Worm (Caenorhabditis elegans) whole organism, late embryonic: ENCODE results near the gene let-716.

Experiments used
- C08G9.2 ChIP-seq: sonication (generic microtip); optimal IDR thresholded peaks from 2 replicates; lab custom pipeline; 2016; ENCODE audit warnings: mild to moderate bottlenecking, missing genetic modification characterization, moderate library complexity, missing compliant biosample characterization
- C38D4.7 ChIP-seq: fragments of 200-800 bp; sonication (Bioruptor generic); optimal IDR thresholded peaks from 2 replicates; lab custom pipeline; 2018; ENCODE audit warnings: mild to moderate bottlenecking, missing genetic modification characterization, moderate library complexity, missing compliant biosample characterization
- K02D7.2 ChIP-seq: sonication (generic microtip); optimal IDR thresholded peaks from 2 replicates; lab custom pipeline; 2017; ENCODE audit warnings: mild to moderate bottlenecking, missing genetic modification characterization, missing compliant biosample characterization
- T23F11.4 ChIP-seq: fragments of 200-800 bp; sonication (Bioruptor generic); optimal IDR thresholded peaks from 2 replicates; lab custom pipeline; 2018; ENCODE audit warnings: mild to moderate bottlenecking, missing genetic modification characterization, missing compliant biosample characterization
- Y22D7AL.16 ChIP-seq: sonication (generic microtip); optimal IDR thresholded peaks from 2 replicates; lab custom pipeline; 2016; ENCODE audit warnings: missing genetic modification characterization, missing compliant biosample characterization
- ama-1 ChIP-seq: fragments of 150-350 bp; optimal IDR thresholded peaks from 2 replicates; lab custom pipeline; 2014
- ceh-14 ChIP-seq: sonication (generic microtip); optimal IDR thresholded peaks from 2 replicates; lab custom pipeline; 2016; ENCODE audit warnings: missing genotype, missing genetic modification characterization, missing compliant biosample characterization
- ceh-2 ChIP-seq: sonication (generic microtip); optimal IDR thresholded peaks from 2 replicates; lab custom pipeline; 2016; ENCODE audit warnings: missing genotype, missing genetic modification characterization, missing compliant biosample characterization
- ceh-30 ChIP-seq: fragments of 150-350 bp; optimal IDR thresholded peaks from 2 replicates; lab custom pipeline; 2014; ENCODE audit warnings: missing biosample characterization, missing genetic modification characterization
- ceh-31 ChIP-seq: sonication (generic microtip); optimal IDR thresholded peaks from 2 replicates; lab custom pipeline; 2016; ENCODE audit warnings: missing genetic modification characterization, missing compliant biosample characterization
- ceh-34 ChIP-seq: sonication (generic microtip); optimal IDR thresholded peaks from 2 replicates; lab custom pipeline; 2016; ENCODE audit warnings: mild to moderate bottlenecking, missing genetic modification characterization, missing compliant biosample characterization
- ceh-48 ChIP-seq: sonication (generic microtip); optimal IDR thresholded peaks from 2 replicates; lab custom pipeline; 2016; ENCODE audit warnings: missing genetic modification characterization, inconsistent platforms, missing compliant biosample characterization
- ceh-9 ChIP-seq: sonication (generic microtip); optimal IDR thresholded peaks from 2 replicates; lab custom pipeline; 2016; ENCODE audit warnings: mild to moderate bottlenecking, missing genetic modification characterization, inconsistent platforms, missing compliant biosample characterization
- che-1 ChIP-seq: sonication (generic microtip); optimal IDR thresholded peaks from 2 replicates; lab custom pipeline; 2016; ENCODE audit warnings: mild to moderate bottlenecking, missing genetic modification characterization, missing compliant biosample characterization
- dmd-4 ChIP-seq: sonication (generic microtip); optimal IDR thresholded peaks from 2 replicates; lab custom pipeline; 2016; ENCODE audit warnings: borderline replicate concordance, missing genetic modification characterization, missing compliant biosample characterization
- dve-1 ChIP-seq: sonication (generic microtip); optimal IDR thresholded peaks from 2 replicates; lab custom pipeline; 2017; ENCODE audit warnings: antibody characterized with exemption, mild to moderate bottlenecking, missing genetic modification characterization, missing compliant biosample characterization
- elt-4 ChIP-seq: sonication (generic microtip); optimal IDR thresholded peaks from 2 replicates; lab custom pipeline; 2016; ENCODE audit warnings: missing genetic modification characterization, missing compliant biosample characterization
- fax-1 ChIP-seq: sonication (generic microtip); optimal IDR thresholded peaks from 2 replicates; lab custom pipeline; 2016; ENCODE audit warnings: missing genotype, missing genetic modification characterization, missing compliant biosample characterization
- fkh-10 ChIP-seq: fragments of 150-350 bp; optimal IDR thresholded peaks from 2 replicates; lab custom pipeline; 2014; ENCODE audit warnings: missing biosample characterization, missing genetic modification reagents, missing genetic modification characterization
- fkh-6 ChIP-seq: sonication (generic microtip); optimal IDR thresholded peaks from 2 replicates; lab custom pipeline; 2016; ENCODE audit warnings: missing genetic modification characterization, missing compliant biosample characterization
- gmeb-2 ChIP-seq: sonication (generic microtip); optimal IDR thresholded peaks from 2 replicates; lab custom pipeline; 2016; ENCODE audit warnings: missing genetic modification characterization, inconsistent platforms, missing compliant biosample characterization
- hlh-15 ChIP-seq: sonication (generic microtip); optimal IDR thresholded peaks from 2 replicates; lab custom pipeline; 2016; ENCODE audit warnings: missing genetic modification characterization, missing compliant biosample characterization
- hlh-6 ChIP-seq: sonication (generic microtip); optimal IDR thresholded peaks from 2 replicates; lab custom pipeline; 2016; ENCODE audit warnings: missing genotype, missing genetic modification characterization, missing compliant biosample characterization
- lim-6 ChIP-seq: sonication (generic microtip); optimal IDR thresholded peaks from 2 replicates; lab custom pipeline; 2016; ENCODE audit warnings: missing genetic modification characterization, missing compliant biosample characterization
- madf-2 ChIP-seq: sonication (generic microtip); optimal IDR thresholded peaks from 2 replicates; lab custom pipeline; 2017; ENCODE audit warnings: missing genetic modification characterization, missing compliant biosample characterization
- nfya-1 ChIP-seq: sonication (generic microtip); optimal IDR thresholded peaks from 2 replicates; lab custom pipeline; 2017; ENCODE audit warnings: missing genetic modification characterization, mild to moderate bottlenecking, missing compliant biosample characterization, antibody characterized with exemption, moderate library complexity
- nhr-232 ChIP-seq: sonication (generic microtip); optimal IDR thresholded peaks from 2 replicates; lab custom pipeline; 2016; ENCODE audit warnings: missing genetic modification characterization, missing compliant biosample characterization
- npax-4 ChIP-seq: sonication (generic microtip); optimal IDR thresholded peaks from 2 replicates; lab custom pipeline; 2016; ENCODE audit warnings: missing genetic modification characterization, missing compliant biosample characterization
- pat-9 ChIP-seq: fragments of 200-800 bp; sonication (Bioruptor generic); optimal IDR thresholded peaks from 2 replicates; lab custom pipeline; 2018; ENCODE audit warnings: mild to moderate bottlenecking, missing genetic modification characterization, moderate library complexity, missing compliant biosample characterization
- pax-1 ChIP-seq: fragments of 150-350 bp; optimal IDR thresholded peaks from 2 replicates; lab custom pipeline; 2014; ENCODE audit warnings: missing biosample characterization, missing genetic modification characterization
- pha-2 ChIP-seq: sonication (generic microtip); optimal IDR thresholded peaks from 2 replicates; lab custom pipeline; 2017; ENCODE audit warnings: mild to moderate bottlenecking, missing genetic modification characterization, missing compliant biosample characterization
- pqm-1 ChIP-seq: sonication (generic microtip); optimal IDR thresholded peaks from 2 replicates; lab custom pipeline; 2016; ENCODE audit warnings: missing genetic modification characterization, missing compliant biosample characterization
- pros-1 ChIP-seq: fragments of 150-350 bp; optimal IDR thresholded peaks from 2 replicates; lab custom pipeline; 2014; ENCODE audit warnings: missing biosample characterization, missing genetic modification reagents, missing genetic modification characterization
- ref-2 ChIP-seq: sonication (generic microtip); optimal IDR thresholded peaks from 2 replicates; lab custom pipeline; 2016; ENCODE audit warnings: missing genetic modification characterization, missing compliant biosample characterization
- sox-4 ChIP-seq: sonication (generic microtip); optimal IDR thresholded peaks from 2 replicates; lab custom pipeline; 2017; ENCODE audit warnings: mild to moderate bottlenecking, missing genetic modification characterization, inconsistent platforms, missing compliant biosample characterization
- tbx-2 ChIP-seq: sonication (generic microtip); optimal IDR thresholded peaks from 2 replicates; lab custom pipeline; 2016; ENCODE audit warnings: missing genetic modification characterization, missing compliant biosample characterization
- tbx-7 ChIP-seq: sonication (generic microtip); optimal IDR thresholded peaks from 2 replicates; lab custom pipeline; 2016; ENCODE audit warnings: missing genotype, missing genetic modification characterization, missing compliant biosample characterization
- ttx-3 ChIP-seq: sonication (generic microtip); optimal IDR thresholded peaks from 2 replicates; lab custom pipeline; 2016; ENCODE audit warnings: missing genetic modification reagents, missing genetic modification characterization, missing compliant biosample characterization
- unc-42 ChIP-seq: sonication (generic microtip); optimal IDR thresholded peaks from 2 replicates; lab custom pipeline; 2016; ENCODE audit warnings: missing genotype, missing genetic modification characterization, missing compliant biosample characterization
- unc-55 ChIP-seq: sonication (generic microtip); optimal IDR thresholded peaks from 2 replicates; lab custom pipeline; 2017; ENCODE audit warnings: missing biosample characterization, missing genetic modification reagents, missing genetic modification characterization
- unc-86 ChIP-seq: sonication (generic microtip); optimal IDR thresholded peaks from 2 replicates; lab custom pipeline; 2016; ENCODE audit warnings: missing genetic modification characterization, missing compliant biosample characterization
- ztf-16 ChIP-seq: sonication (generic microtip); optimal IDR thresholded peaks from 2 replicates; lab custom pipeline; 2017; ENCODE audit warnings: missing genetic modification characterization, missing compliant biosample characterization

The let-716 gene

DNA sequence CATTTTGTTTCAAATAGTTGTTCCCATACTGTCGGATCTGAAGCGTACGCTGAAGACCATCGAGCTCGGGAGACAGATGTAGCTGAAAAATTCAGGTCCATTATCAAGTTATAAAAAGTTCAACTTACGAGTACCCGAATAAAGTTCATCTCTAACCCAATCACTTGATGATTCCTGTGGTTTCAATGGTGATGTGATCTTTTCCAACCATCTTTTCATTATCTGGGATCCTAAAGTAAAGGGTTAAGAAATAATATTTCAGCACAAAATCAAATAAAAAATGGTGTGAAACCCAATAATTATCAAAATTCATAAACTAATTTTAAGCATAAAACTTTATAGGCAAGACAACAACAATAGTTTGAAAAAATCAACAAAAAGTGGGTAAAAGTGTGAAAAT, 43.9 kb downstream of the let-716 start, which contains the start of gene C05D11.8:
TSS of gene C05D11.8 (minus strand) at position 101 of the 400 bp plus-strand sequence.
- TF ChIP-seq T23F11.4 (GFP tag; lab: Kevin White, UChicago) = no peak
- TF ChIP-seq pqm-1 (tag; lab: Kevin White, UChicago) = no peak
- TF ChIP-seq pros-1 (tag; lab: Kevin White, UChicago) = no peak
- TF ChIP-seq unc-42 = no peak
- no peak for TF ChIP-seq nhr-232
- no peak for TF ChIP-seq ref-2 (tag; lab: Kevin White, UChicago)
- TF ChIP-seq fax-1 (tag; lab: Kevin White, UChicago) = no peak
- no peak for TF ChIP-seq dve-1
- no peak for TF ChIP-seq ceh-14 (tag; lab: Kevin White, UChicago)
- TF ChIP-seq madf-2 (tag; lab: Kevin White, UChicago) = no peak
- TF ChIP-seq fkh-6 = no peak
- no peak for TF ChIP-seq tbx-7 (tag; lab: Kevin White, UChicago)
- no peak for TF ChIP-seq sox-4
- TF ChIP-seq nfya-1 (tag; lab: Kevin White, UChicago) = no peak
- no peak for TF ChIP-seq gmeb-2 (tag; lab: Kevin White, UChicago)

DNA sequence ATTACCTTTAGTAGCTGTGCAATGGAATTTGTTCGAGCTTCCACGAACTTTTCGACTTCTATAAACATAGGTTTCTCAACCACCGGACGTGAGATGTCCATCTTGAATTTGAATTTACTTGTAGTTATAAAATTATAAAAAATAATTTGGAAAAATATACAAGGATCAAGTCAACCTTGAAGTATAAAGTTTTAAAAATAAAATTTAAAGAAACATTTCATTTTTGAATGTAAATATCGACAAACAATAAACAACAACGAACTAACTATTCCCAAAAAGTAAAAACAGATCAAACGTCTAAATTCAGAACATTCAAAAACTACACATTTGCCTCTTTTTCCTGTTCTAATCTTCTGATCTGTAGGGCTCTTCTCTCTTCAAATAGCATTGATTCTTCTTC, 47.5 kb downstream of the let-716 start, which contains the start of gene popl-1:
TSS of gene popl-1 (minus strand) at position 101 of the 400 bp plus-strand sequence.
- TF ChIP-seq ceh-31 = no peak
- no peak for TF ChIP-seq pha-2
- TF ChIP-seq lim-6 (tag; lab: Kevin White, UChicago) = no peak
- no peak for TF ChIP-seq fkh-6
- TF ChIP-seq che-1 (tag; lab: Kevin White, UChicago) = no peak
- no peak for TF ChIP-seq C08G9.2
- no peak for TF ChIP-seq ztf-16 (tag; lab: Kevin White, UChicago)
- TF ChIP-seq ceh-30 (tag; lab: Kevin White, UChicago) = no peak
- TF ChIP-seq C38D4.7 (GFP tag; lab: Kevin White, UChicago) = no peak

DNA sequence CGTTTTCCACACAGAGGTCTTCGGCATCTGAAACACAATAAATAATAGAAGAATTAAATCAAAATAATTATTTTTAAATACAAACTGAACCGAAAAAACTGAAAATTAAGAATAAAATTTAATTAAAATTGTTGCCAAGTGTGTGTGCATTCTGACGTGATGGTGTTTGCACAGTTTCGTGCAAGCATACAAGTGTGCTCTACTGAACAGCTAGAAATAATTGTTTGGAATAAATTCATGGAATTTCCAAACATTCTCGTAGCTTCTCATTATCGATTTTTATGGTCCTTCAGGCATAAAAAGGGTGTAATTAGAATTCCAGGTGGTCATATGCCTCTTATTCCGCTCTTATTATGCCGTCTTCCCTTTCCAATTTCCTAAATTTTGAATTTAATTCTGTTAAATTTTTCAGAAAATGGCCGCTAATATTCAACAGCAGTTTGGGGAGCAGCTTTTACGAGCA, 48.4 kb downstream of the let-716 start, which contains the start of the genes mrps-17 and txdc-9:
TSS of gene mrps-17 (minus strand) at position 33 of the 463 bp plus-strand sequence.
TSS of gene txdc-9 (plus strand) at position 413 of the 463 bp plus-strand sequence.
- no peak for TF ChIP-seq K02D7.2 (tag; lab: Kevin White, UChicago)
- no peak for TF ChIP-seq Y22D7AL.16 (tag; lab: Kevin White, UChicago)
- TF ChIP-seq npax-4 (tag; lab: Kevin White, UChicago) = no peak
- no peak for TF ChIP-seq ttx-3 (tag; lab: Kevin White, UChicago)
- peak; percentile 65 for TF ChIP-seq nfya-1 (tag; lab: Kevin White, UChicago)
- no peak for TF ChIP-seq elt-4 (tag; lab: Kevin White, UChicago)
- TF ChIP-seq unc-42 = peak; percentile 99
- TF ChIP-seq ceh-48 = peak; percentile 47
- peak; percentile 21 for TF ChIP-seq ceh-2 (tag; lab: Kevin White, UChicago)
- peak; percentile 27 for TF ChIP-seq unc-55 (GFP tag; lab: Kevin White, UChicago)
- peak; percentile 52 for TF ChIP-seq unc-86
- peak; percentile 94 for TF ChIP-seq ceh-14 (tag; lab: Kevin White, UChicago)
- no peak for TF ChIP-seq madf-2 (tag; lab: Kevin White, UChicago)
- peak; percentile 31 for TF ChIP-seq ceh-34 (tag; lab: Kevin White, UChicago)
- TF ChIP-seq ama-1 (lab: Kevin White, UChicago) = no peak
- TF ChIP-seq fkh-10 (GFP tag; lab: Kevin White, UChicago) = no peak
- peak; percentile 66 for TF ChIP-seq ceh-31
- peak; percentile 36 for TF ChIP-seq tbx-2
- TF ChIP-seq, all 69 proteins: peak for 10

DNA sequence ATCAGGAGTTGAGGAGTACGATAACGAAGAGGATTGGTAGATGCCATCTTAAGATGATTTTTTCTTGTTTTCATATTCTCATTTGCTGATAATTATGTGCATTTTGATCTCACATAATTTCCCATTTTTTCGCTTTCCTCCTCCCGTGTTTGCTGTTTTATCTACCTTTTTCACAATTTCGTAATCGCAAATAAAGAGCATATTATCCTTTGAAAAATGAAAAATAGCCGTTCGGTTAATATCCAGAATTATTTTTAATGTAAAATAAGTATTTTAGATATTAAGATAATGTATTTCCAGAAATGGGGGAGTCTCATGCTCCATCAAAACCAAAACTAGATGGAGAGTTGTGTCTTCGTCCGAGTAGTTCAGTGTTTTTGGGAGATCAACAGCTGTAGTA, 49.6 kb downstream of the let-716 start, which contains the start of gene vps-16:
TSS of gene vps-16 (plus strand) at position 301 of the 400 bp plus-strand sequence.
- TF ChIP-seq che-1 (tag; lab: Kevin White, UChicago) = no peak
- no peak for TF ChIP-seq ceh-9 (tag; lab: Kevin White, UChicago)
- no peak for TF ChIP-seq ceh-2 (tag; lab: Kevin White, UChicago)
- no peak for TF ChIP-seq pros-1 (tag; lab: Kevin White, UChicago)
- TF ChIP-seq pat-9 (tag; lab: Kevin White, UChicago) = no peak
- TF ChIP-seq ceh-31 = no peak
- no peak for TF ChIP-seq pqm-1 (tag; lab: Kevin White, UChicago)
- no peak for TF ChIP-seq pax-1
- TF ChIP-seq hlh-6 (tag; lab: Kevin White, UChicago) = no peak
- TF ChIP-seq dmd-4 (tag; lab: Kevin White, UChicago) = no peak
- no peak for TF ChIP-seq hlh-15 (tag; lab: Kevin White, UChicago)
- TF ChIP-seq K02D7.2 (tag; lab: Kevin White, UChicago) = no peak
- no peak for TF ChIP-seq unc-42
- TF ChIP-seq, all 69 proteins: peak for 0
